Worm (Caenorhabditis elegans): ENCODE measurements around the gene R07A4.3.

Gene R07A4.3

DNA sequence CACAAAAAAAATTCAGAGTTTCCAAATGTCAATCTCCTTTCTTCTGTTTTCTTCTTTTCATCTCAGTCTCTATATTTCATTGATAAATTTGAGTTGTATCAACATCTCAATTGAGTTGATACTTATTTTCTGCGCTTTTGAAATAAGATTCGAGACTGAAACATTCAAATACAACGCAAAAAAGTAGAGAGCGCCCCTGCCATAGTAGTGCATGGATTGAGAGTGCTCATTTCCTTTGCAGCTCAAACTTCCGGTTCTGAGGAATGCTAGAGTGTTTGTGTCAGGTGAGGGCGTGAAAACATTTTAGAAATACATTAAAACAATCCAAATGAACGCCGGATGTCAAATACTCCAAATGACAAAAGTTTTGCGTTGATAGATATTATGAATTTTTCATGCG, 9.9 kb downstream of the R07A4.3 start:
- TF ChIP-seq dao-5 (tag; optimal IDR thresholded peaks at IDR 0.05) (no peak), him-1 (tag; optimal IDR thresholded peaks at IDR 0.05) (no peak), W03F9.2 (tag; optimal IDR thresholded peaks at IDR 0.05) (no peak)

DNA sequence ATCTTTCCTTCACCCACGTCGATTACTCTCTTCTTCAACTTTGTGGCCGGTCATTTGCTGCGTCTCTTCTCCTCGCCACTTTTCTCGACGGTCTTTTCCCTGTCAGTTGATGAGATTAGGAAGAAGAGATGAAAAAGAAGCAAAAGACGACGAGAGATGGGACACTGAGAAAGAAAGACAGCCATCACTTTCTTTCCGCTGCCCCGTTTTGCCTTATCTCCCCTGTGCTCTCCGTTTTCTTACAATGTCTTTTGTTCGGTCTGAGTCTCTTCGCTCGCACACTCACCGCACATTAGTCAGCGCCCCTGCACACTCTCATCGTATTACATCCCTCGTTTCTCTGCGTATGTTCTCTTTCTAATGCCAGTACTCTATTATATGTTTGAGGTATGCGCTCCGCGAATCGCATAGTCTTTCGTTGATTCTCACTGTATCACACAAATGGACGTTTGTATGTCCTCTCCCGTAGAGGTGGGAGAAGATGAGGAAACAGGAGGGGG, 12.7 kb downstream of the R07A4.3 start:
- TF ChIP-seq W03F9.2 (tag; optimal IDR thresholded peaks at IDR 0.05) (peak; percentile 20), dao-5 (tag; optimal IDR thresholded peaks at IDR 0.05) (peak; percentile 85), him-1 (tag; optimal IDR thresholded peaks at IDR 0.05) (peak; percentile 86)

DNA sequence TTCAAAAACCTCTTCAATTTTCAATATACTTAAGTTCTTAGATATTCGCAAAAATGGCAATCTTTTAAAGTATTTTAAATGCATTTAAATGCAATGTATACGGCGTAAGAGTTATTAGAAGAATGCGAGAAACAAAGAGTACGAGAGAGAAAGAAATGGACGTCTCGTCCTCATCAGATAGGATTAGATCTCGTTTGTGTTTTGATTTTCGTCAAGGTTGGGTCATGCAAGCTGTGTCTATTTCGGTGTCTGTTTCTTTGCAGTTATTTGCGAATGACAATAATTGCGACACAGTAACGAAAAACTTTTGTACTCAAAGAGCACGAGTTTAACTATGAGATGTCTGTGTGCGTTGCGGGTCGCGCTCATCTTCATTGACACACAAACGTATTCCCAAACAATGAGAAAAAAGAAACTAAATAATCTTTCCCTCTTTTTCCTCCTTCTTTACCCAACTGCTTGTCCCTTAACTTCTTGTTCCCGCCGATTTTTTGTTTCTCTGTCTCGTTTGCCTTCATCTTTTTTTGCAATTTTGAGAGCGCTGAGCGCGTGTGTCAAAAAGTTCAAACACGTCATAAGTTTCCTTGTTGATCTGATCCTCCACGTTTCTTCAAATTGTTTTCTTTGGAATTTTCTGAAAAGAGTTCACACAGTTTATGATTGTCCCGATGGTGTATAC, 13.6 kb downstream of the R07A4.3 start:
- no peak for TF ChIP-seq dao-5 (tag; optimal IDR thresholded peaks at IDR 0.05)
- TF ChIP-seq W03F9.2 (tag; optimal IDR thresholded peaks at IDR 0.05) = no peak
- no peak for TF ChIP-seq him-1 (tag; optimal IDR thresholded peaks at IDR 0.05)

DNA sequence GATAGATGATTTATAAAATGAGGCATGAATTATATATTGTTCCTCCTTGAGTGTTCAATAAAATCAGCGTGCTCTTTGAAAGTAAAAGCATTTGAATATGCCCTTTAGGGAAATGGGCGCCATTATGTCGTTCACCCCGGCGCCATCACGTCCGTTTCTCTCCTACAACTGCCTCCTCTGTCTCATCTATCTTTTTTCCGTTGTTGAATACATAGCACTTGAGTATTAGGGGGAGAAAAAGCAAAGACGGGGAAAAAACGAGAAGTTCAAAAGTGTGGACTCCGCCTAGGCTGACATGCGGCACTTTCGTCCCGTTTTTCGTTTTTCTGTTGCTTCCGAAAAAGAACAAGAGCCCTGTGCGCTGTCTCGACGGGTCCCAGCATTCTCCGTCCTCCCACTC, 14.2 kb downstream of the R07A4.3 start:
- TF ChIP-seq dao-5 (tag; optimal IDR thresholded peaks at IDR 0.05) (no peak), W03F9.2 (tag; optimal IDR thresholded peaks at IDR 0.05) (no peak), him-1 (tag; optimal IDR thresholded peaks at IDR 0.05) (no peak)

DNA sequence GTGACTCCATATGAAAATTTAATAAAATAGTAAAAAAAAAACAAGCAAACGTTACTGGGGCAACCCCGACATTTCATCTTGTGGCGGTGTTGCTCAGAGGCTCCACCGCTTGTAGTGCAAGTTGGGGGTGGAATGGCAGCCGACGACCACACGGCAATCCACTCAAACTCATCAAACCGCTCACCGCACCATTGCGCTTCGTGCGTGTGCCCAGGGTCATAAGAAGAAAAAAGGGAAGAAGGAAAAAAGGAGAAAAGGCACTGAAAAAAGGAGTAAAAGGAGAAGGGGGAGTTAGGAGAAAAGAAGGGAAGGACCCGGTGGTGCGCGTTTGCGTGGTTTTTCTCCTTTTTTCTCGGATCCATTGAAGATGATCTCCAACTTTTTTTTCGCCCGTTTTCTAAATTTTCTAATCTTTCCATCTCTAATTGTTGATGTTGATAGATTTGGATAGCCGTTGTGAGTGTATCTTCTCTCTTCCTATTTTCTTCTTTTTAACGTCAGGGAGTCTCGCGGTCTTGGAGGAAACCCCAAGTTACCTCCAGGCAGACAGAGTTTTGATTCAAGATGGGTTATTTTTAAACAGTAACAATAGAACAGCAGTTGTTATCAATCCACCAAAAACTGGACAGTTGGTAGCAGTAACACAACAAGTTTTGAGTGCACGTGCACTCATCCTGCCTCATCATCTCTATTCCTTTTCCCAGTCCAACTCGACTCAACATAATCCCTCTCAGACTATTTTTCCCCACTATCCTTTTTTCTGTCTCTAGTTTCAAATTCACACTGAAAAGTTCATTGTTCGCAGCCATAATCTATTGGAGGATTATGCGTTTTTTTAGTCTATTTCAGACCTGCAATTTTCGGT, 15.0 kb downstream of the R07A4.3 start:
- no peak for TF ChIP-seq W03F9.2 (tag; optimal IDR thresholded peaks at IDR 0.05)
- no peak for TF ChIP-seq dao-5 (tag; optimal IDR thresholded peaks at IDR 0.05)
- TF ChIP-seq him-1 (tag; optimal IDR thresholded peaks at IDR 0.05) = no peak

DNA sequence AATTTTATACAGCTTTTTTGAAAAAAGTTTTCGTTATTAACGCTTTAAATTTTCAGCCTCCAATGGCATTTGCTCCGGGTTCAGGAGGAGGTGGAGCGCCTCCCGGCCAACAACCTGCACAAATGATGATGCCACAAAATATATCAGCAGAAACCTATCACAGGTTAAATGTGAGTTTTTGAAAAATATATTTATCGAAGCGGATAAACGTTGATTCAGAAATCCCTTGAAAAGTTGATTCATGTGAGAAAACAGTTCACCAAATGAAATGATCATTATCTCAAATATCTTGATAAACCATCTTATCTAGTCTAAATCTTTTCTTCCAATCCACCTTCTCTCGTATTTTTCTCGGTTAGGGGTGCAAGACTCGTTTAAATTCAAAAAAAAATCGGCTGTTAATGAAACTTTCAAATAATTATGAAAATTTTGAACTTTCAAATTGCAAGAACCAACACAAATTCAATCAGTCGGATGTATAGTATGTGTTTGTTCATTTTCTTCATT, 15.8 kb downstream of the R07A4.3 start, which contains the start of gene sma-9:
TSS of gene sma-9 (plus strand) at position 51 of the 507 bp plus-strand sequence.
- TF ChIP-seq dao-5 (tag; optimal IDR thresholded peaks at IDR 0.05) = no peak
- TF ChIP-seq him-1 (tag; optimal IDR thresholded peaks at IDR 0.05) = no peak
- TF ChIP-seq W03F9.2 (tag; optimal IDR thresholded peaks at IDR 0.05) = no peak

DNA sequence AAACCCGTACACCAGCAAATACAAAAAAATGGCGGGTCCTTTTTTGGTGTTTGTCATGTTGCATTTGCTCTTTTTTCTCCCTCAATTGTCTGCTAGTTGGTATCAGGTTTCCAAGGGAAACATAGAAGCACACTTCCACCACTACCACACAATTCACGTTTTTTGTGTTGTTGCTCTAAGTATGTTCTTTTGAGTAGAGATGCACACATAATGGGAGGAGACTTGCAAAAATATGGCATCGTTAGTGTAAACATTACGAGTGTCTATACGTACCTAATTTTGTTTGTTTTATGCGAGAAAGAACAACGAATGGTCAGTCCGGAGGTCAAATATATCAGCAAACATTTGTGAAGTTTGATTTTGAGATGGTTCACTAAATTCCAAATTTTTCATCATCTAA, 16.5 kb downstream of the R07A4.3 start:
- TF ChIP-seq him-1 (tag; optimal IDR thresholded peaks at IDR 0.05) = no peak
- no peak for TF ChIP-seq dao-5 (tag; optimal IDR thresholded peaks at IDR 0.05)
- TF ChIP-seq W03F9.2 (tag; optimal IDR thresholded peaks at IDR 0.05) = no peak

DNA sequence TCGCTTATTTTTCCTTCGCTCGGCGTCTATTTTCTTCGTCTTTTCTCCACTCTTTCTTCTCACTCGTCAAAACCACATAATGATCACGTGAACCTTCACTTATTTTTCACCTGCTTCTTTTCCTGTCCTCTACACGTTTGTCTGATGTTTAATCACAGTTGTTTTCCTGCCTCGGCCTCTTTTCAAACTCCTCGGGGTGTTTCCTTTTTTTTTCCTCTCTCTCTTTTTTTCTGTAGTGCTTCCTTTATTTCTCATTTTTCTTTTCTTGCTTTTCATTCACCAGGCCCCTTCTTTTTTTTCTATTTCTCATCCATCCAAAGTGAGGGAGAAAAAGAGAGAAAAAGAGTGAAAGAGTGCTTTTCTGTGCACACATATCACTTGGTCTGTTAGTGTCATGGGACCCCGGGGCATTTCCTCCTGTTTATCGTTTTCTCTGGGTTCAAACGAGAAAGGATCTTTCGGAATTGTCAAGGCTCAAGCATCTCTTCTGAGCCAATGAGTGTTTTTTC, 17.5 kb downstream of the R07A4.3 start:
- TF ChIP-seq W03F9.2 (tag; optimal IDR thresholded peaks at IDR 0.05) (peak; percentile 48), dao-5 (tag; optimal IDR thresholded peaks at IDR 0.05) (no peak), him-1 (tag; optimal IDR thresholded peaks at IDR 0.05) (peak; percentile 83)

DNA sequence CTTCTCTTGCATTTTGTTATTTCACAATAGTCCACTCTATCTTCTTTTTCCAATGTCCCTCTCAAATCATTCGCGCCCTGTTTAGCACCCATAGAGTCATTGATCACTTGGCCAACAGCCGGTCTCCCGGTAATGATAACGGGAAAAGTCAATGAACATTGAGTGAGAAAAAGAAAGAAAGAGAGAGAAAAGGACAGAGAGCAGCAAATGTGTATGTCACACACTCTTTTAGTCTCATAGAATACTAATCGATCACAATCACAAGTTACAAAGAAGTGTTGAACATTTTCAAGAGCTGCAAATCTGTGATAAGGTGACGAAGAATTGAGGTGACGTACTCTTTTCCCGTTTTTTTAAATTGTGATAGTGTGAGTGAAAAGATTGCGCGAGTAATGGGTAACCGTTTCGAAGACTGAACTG, 18.7 kb downstream of the R07A4.3 start:
- TF ChIP-seq W03F9.2 (tag; optimal IDR thresholded peaks at IDR 0.05) = no peak
- TF ChIP-seq him-1 (tag; optimal IDR thresholded peaks at IDR 0.05) = no peak
- TF ChIP-seq dao-5 (tag; optimal IDR thresholded peaks at IDR 0.05) = no peak

DNA sequence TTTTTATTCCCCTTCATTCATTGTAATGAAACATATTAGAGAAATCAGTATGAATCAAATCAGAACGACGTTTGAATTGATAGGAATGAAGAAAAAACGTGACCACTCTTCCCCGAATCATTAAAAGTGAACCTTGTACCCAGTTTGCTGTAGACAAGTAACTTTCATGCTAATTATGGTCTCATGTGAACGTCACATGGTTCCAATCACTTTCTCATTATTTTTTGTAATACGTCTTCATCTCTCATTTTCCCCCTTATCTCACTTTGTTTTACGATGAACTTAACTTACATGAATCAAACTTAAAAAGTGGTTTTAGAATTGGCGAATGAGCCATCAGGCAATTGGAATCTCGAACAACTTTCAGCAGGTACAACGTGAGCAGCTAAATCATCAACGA, 19.3 kb downstream of the R07A4.3 start:
- no peak for TF ChIP-seq dao-5 (tag; optimal IDR thresholded peaks at IDR 0.05)
- TF ChIP-seq W03F9.2 (tag; optimal IDR thresholded peaks at IDR 0.05) = no peak
- no peak for TF ChIP-seq him-1 (tag; optimal IDR thresholded peaks at IDR 0.05)

DNA sequence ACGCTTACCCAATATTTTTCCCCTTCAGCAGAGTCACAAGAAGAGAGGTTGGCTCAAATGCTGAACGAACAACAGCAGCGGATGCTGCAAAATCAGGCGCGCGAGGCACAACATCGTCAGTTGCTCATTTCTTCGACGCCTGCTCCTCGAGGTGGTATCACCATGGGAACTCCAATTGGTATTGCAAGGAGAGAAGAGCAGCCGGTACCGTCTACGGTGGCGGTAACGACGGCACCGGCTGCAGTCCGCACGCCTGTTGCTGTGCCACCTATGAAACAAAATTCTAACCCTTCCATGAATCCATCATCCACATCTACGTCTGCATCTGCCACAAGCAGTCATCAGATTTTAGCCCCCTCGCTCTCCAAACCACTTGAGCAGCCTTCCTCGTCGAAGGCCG, 21.4 kb downstream of the R07A4.3 start:
- no peak for TF ChIP-seq W03F9.2 (tag; optimal IDR thresholded peaks at IDR 0.05)
- TF ChIP-seq dao-5 (tag; optimal IDR thresholded peaks at IDR 0.05) = no peak
- TF ChIP-seq him-1 (tag; optimal IDR thresholded peaks at IDR 0.05) = no peak

DNA sequence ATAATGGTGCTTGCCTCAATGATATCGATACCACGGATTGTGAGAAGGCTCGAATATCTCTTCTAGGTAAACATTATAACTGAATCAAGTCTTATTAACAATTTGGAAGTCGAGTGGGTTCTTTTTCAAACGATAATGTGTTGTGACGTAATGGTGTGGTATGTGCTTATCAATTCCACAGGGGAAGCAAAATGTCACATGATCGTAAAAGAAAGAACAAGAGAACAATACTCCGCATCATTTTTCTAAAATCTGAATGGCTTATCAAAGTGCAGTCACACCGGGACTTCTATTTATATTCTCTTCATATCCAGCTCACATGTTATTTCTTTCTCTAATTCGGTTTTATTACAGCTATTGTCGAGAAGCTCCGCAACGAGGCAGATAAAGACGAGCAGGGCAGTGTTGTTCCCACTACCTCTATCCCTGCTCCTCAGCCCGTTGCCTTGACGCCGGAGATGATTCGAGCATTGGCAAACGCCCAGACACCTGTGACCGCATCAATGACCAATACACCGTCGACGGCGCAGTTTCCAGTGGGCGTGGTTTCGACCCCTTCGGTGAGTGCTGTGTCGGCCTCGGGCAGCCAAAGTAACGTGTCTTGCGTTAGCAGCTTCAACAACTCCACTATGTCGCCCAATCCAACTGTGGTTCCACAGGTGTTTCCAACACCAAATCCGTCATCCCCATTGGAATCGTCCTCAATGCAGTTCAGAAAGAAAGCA, 27.2 kb downstream of the R07A4.3 start:
- TF ChIP-seq W03F9.2 (tag; optimal IDR thresholded peaks at IDR 0.05) = no peak
- TF ChIP-seq dao-5 (tag; optimal IDR thresholded peaks at IDR 0.05) = no peak
- no peak for TF ChIP-seq him-1 (tag; optimal IDR thresholded peaks at IDR 0.05)

DNA sequence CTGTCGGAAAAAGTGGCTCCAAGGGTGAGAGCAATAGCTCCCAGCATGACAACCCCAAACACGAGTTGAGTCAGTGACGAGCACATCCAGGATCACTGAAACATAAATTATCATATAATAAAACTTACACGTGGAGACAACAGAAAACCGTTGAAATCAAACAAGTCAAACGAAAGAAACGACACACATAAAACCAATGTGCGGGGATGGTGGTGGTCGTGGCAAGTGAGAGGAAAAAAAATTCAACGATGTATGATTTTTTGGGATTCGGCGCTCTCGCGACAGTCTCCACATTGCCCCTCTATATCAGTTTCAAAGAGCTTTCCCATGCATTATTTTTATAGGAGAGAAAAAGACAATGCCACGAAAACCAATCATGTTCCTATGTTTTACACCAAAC, 30.3 kb downstream of the R07A4.3 start, which contains the start of gene clc-4:
TSS of gene clc-4 (minus strand) at position 101 of the 400 bp plus-strand sequence.
- TF ChIP-seq dao-5 (tag; optimal IDR thresholded peaks at IDR 0.05) = no peak
- no peak for TF ChIP-seq him-1 (tag; optimal IDR thresholded peaks at IDR 0.05)
- no peak for TF ChIP-seq W03F9.2 (tag; optimal IDR thresholded peaks at IDR 0.05)

Measured in whole organism, L4/young adult.